Worm (Caenorhabditis elegans): ENCODE data around the gene ctsa-2.

Gene ctsa-2

ce11 chrX:6430510-6430909 is at the start of gene ctsa-2:
TSS of gene ctsa-2 (minus strand) at chrX:6430610.
- no peak for TF ChIP-seq B0310.2 (tag; optimal IDR thresholded peaks at IDR 0.05)
- no peak for TF ChIP-seq ets-7 (tag; optimal IDR thresholded peaks at IDR 0.05)
- TF ChIP-seq F13C5.2 (tag; optimal IDR thresholded peaks at IDR 0.05): no peak
- TF ChIP-seq aly-1 (tag; optimal IDR thresholded peaks at IDR 0.05): no peak
- no peak for TF ChIP-seq ceh-36 (tag; optimal IDR thresholded peaks at IDR 0.05)
- TF ChIP-seq hmg-4 (GFP tag; optimal IDR thresholded peaks at IDR 0.05): no peak
- TF ChIP-seq hnd-1 (tag; optimal IDR thresholded peaks at IDR 0.05): no peak
- TF ChIP-seq tbx-11 (GFP tag; IDR thresholded peaks at IDR 0.05): no peak
- TF ChIP-seq ama-1 (optimal IDR thresholded peaks at IDR 0.05): no peak
- TF ChIP-seq tbx-37 (GFP tag; conservative IDR thresholded peaks at IDR 0.05): no peak
- TF ChIP-seq scrt-1 (GFP tag; IDR thresholded peaks at IDR 0.05): no peak
- no peak for TF ChIP-seq flt-1 (GFP tag; IDR thresholded peaks at IDR 0.05)
- TF ChIP-seq ceh-13 (GFP tag; optimal IDR thresholded peaks at IDR 0.05): no peak
- no peak for TF ChIP-seq tra-4 (tag; optimal IDR thresholded peaks at IDR 0.05)

- no peak for TF ChIP-seq ceh-36 (tag; optimal IDR thresholded peaks at IDR 0.05)
- no peak for TF ChIP-seq F13C5.2 (tag; optimal IDR thresholded peaks at IDR 0.05)
- no peak for TF ChIP-seq tra-4 (tag; optimal IDR thresholded peaks at IDR 0.05)
- TF ChIP-seq ets-7 (tag; optimal IDR thresholded peaks at IDR 0.05): no peak
- no peak for TF ChIP-seq hmbx-1 (tag; optimal IDR thresholded peaks at IDR 0.05)
Observed at ce11 chrX:6476540-6476939, 46.1 kb upstream of the ctsa-2 start, which contains the start of gene C15B12.1. TSS of gene C15B12.1 (plus strand) at chrX:6476810.

- TF ChIP-seq ama-1 (optimal IDR thresholded peaks at IDR 0.05) (no peak), hmbx-1 (tag; optimal IDR thresholded peaks at IDR 0.05) (no peak), flt-1 (GFP tag; IDR thresholded peaks at IDR 0.05) (no peak), hmg-4 (GFP tag; optimal IDR thresholded peaks at IDR 0.05) (no peak), aly-1 (tag; optimal IDR thresholded peaks at IDR 0.05) (no peak)
Observed at ce11 chrX:6473698-6474314, 43.4 kb upstream of the ctsa-2 start, which contains the start of the genes C15B12.4 and C15B12.8. TSS of gene C15B12.4 (minus strand) at chrX:6473748. TSS of gene C15B12.8 (plus strand) at chrX:6474264.

ce11 chrX:6468499-6468898 is 38.1 kb upstream of the ctsa-2 start, which contains the start of gene C15B12.9:
TSS of gene C15B12.9 (plus strand) at chrX:6468799.
- TF ChIP-seq ceh-36 (tag; optimal IDR thresholded peaks at IDR 0.05) (no peak), B0310.2 (tag; optimal IDR thresholded peaks at IDR 0.05) (no peak), tra-4 (tag; optimal IDR thresholded peaks at IDR 0.05) (no peak), ceh-13 (GFP tag; optimal IDR thresholded peaks at IDR 0.05) (no peak), hnd-1 (tag; optimal IDR thresholded peaks at IDR 0.05) (no peak), scrt-1 (GFP tag; IDR thresholded peaks at IDR 0.05) (no peak), aly-1 (tag; optimal IDR thresholded peaks at IDR 0.05) (no peak), ama-1 (optimal IDR thresholded peaks at IDR 0.05) (no peak), F13C5.2 (tag; optimal IDR thresholded peaks at IDR 0.05) (no peak), hmg-4 (GFP tag; optimal IDR thresholded peaks at IDR 0.05) (no peak), tbx-37 (GFP tag; conservative IDR thresholded peaks at IDR 0.05) (no peak), ets-7 (tag; optimal IDR thresholded peaks at IDR 0.05) (no peak), tbx-11 (GFP tag; IDR thresholded peaks at IDR 0.05) (no peak)

- TF ChIP-seq ama-1 (optimal IDR thresholded peaks at IDR 0.05) (no peak), sea-1 (GFP tag; conservative IDR thresholded peaks at IDR 0.05) (no peak), ets-7 (tag; optimal IDR thresholded peaks at IDR 0.05) (no peak), tbx-11 (GFP tag; IDR thresholded peaks at IDR 0.05) (no peak), F13C5.2 (tag; optimal IDR thresholded peaks at IDR 0.05) (no peak)
Observed at ce11 chrX:6467462-6467861, 37.1 kb upstream of the ctsa-2 start, which contains the start of gene C15B12.3. TSS of gene C15B12.3 (minus strand) at chrX:6467562.

- no peak for TF ChIP-seq ceh-13 (GFP tag; optimal IDR thresholded peaks at IDR 0.05)
- TF ChIP-seq aly-1 (tag; optimal IDR thresholded peaks at IDR 0.05): no peak
- no peak for TF ChIP-seq hmbx-1 (tag; optimal IDR thresholded peaks at IDR 0.05)
- TF ChIP-seq tbx-37 (GFP tag; conservative IDR thresholded peaks at IDR 0.05): no peak
- no peak for TF ChIP-seq tra-4 (tag; optimal IDR thresholded peaks at IDR 0.05)
- no peak for TF ChIP-seq hmg-4 (GFP tag; optimal IDR thresholded peaks at IDR 0.05)
- TF ChIP-seq ets-7 (tag; optimal IDR thresholded peaks at IDR 0.05): no peak
Observed at ce11 chrX:6462995-6463462, 32.6 kb upstream of the ctsa-2 start, which contains the start of gene C15B12.2. TSS of gene C15B12.2 (plus strand) at chrX:6463412.

- TF ChIP-seq hmbx-1 (tag; optimal IDR thresholded peaks at IDR 0.05) (no peak), aly-1 (tag; optimal IDR thresholded peaks at IDR 0.05) (no peak), sea-1 (GFP tag; conservative IDR thresholded peaks at IDR 0.05) (no peak), tbx-11 (GFP tag; IDR thresholded peaks at IDR 0.05) (no peak), hmg-4 (GFP tag; optimal IDR thresholded peaks at IDR 0.05) (no peak), tbx-37 (GFP tag; conservative IDR thresholded peaks at IDR 0.05) (no peak), tra-4 (tag; optimal IDR thresholded peaks at IDR 0.05) (no peak), ets-7 (tag; optimal IDR thresholded peaks at IDR 0.05) (no peak), ceh-13 (GFP tag; optimal IDR thresholded peaks at IDR 0.05) (no peak), pes-1 (GFP tag; IDR thresholded peaks at IDR 0.05) (no peak), ama-1 (optimal IDR thresholded peaks at IDR 0.05) (no peak), ceh-36 (tag; optimal IDR thresholded peaks at IDR 0.05) (no peak), B0310.2 (tag; optimal IDR thresholded peaks at IDR 0.05) (no peak), scrt-1 (GFP tag; IDR thresholded peaks at IDR 0.05) (no peak), F13C5.2 (tag; optimal IDR thresholded peaks at IDR 0.05) (no peak), hnd-1 (tag; optimal IDR thresholded peaks at IDR 0.05) (no peak), flt-1 (GFP tag; IDR thresholded peaks at IDR 0.05) (no peak)
Observed at ce11 chrX:6462479-6462878, 32.1 kb upstream of the ctsa-2 start.

ce11 chrX:6461729-6462128 is 31.3 kb upstream of the ctsa-2 start, which contains the start of gene K04E7.1:
TSS of gene K04E7.1 (plus strand) at chrX:6462029.
- TF ChIP-seq F13C5.2 (tag; optimal IDR thresholded peaks at IDR 0.05): no peak
- no peak for TF ChIP-seq aly-1 (tag; optimal IDR thresholded peaks at IDR 0.05)
- TF ChIP-seq tbx-11 (GFP tag; IDR thresholded peaks at IDR 0.05): no peak
- no peak for TF ChIP-seq ceh-36 (tag; optimal IDR thresholded peaks at IDR 0.05)
- no peak for TF ChIP-seq tra-4 (tag; optimal IDR thresholded peaks at IDR 0.05)
- TF ChIP-seq tbx-37 (GFP tag; conservative IDR thresholded peaks at IDR 0.05): no peak
- no peak for TF ChIP-seq scrt-1 (GFP tag; IDR thresholded peaks at IDR 0.05)
- TF ChIP-seq ama-1 (optimal IDR thresholded peaks at IDR 0.05): no peak
- no peak for TF ChIP-seq hmg-4 (GFP tag; optimal IDR thresholded peaks at IDR 0.05)
- TF ChIP-seq ets-7 (tag; optimal IDR thresholded peaks at IDR 0.05): no peak
- TF ChIP-seq ceh-13 (GFP tag; optimal IDR thresholded peaks at IDR 0.05): no peak
- TF ChIP-seq flt-1 (GFP tag; IDR thresholded peaks at IDR 0.05): no peak
- no peak for TF ChIP-seq sea-1 (GFP tag; conservative IDR thresholded peaks at IDR 0.05)
- no peak for TF ChIP-seq B0310.2 (tag; optimal IDR thresholded peaks at IDR 0.05)
